Worm (Caenorhabditis elegans): ENCODE measurements around the gene F13D12.8.

The F13D12.8 gene

ce11 chrII:11688011-11688410 is 44.4 kb downstream of the F13D12.8 start:
- no peak for TF ChIP-seq unc-39 (tag; optimal IDR thresholded peaks at IDR 0.05)
- no peak for TF ChIP-seq egl-43 (GFP tag; IDR thresholded peaks at IDR 0.05)
- TF ChIP-seq skn-1 (tag; optimal IDR thresholded peaks at IDR 0.05), result no peak
- no peak for TF ChIP-seq lir-3 (tag; optimal IDR thresholded peaks at IDR 0.05)
- no peak for TF ChIP-seq sdz-12 (GFP tag; optimal IDR thresholded peaks at IDR 0.05)
- no peak for TF ChIP-seq rbr-2 (tag; optimal IDR thresholded peaks at IDR 0.05)
- TF ChIP-seq dpl-1 (GFP tag; optimal IDR thresholded peaks at IDR 0.05), result no peak
- TF ChIP-seq D1046.2 (GFP tag; IDR thresholded peaks at IDR 0.05), result no peak
- no peak for TF ChIP-seq egl-27 (tag; optimal IDR thresholded peaks at IDR 0.05)
- TF ChIP-seq lin-29 (GFP tag; IDR thresholded peaks at IDR 0.05), result no peak
- no peak for TF ChIP-seq nhr-76 (tag; optimal IDR thresholded peaks at IDR 0.05)
- TF ChIP-seq F44E2.7 (GFP tag; IDR thresholded peaks at IDR 0.05), result no peak
- TF ChIP-seq hmg-1.1 (GFP tag; IDR thresholded peaks at IDR 0.05), result 0 out of 2 replicates have a peak, but pooled peaks have one; percentile 19
- no peak for TF ChIP-seq ztf-7 (tag; optimal IDR thresholded peaks at IDR 0.05)
- TF ChIP-seq unc-130 (GFP tag; optimal IDR thresholded peaks at IDR 0.05), result no peak
- TF ChIP-seq nhr-10 (tag; optimal IDR thresholded peaks at IDR 0.05), result no peak
- TF ChIP-seq dmd-9 (GFP tag; IDR thresholded peaks at IDR 0.05), result no peak
- TF ChIP-seq lim-7 (GFP tag; IDR thresholded peaks at IDR 0.05), result no peak
- TF ChIP-seq saeg-2 (GFP tag; IDR thresholded peaks at IDR 0.05), result no peak
- TF ChIP-seq spr-3 (GFP tag; optimal IDR thresholded peaks at IDR 0.05), result no peak
- no peak for TF ChIP-seq Y5F2A.4 (GFP tag; optimal IDR thresholded peaks at IDR 0.05)
- TF ChIP-seq mes-2 (tag; optimal IDR thresholded peaks at IDR 0.05; ENCODE audit: poor library complexity, severe bottlenecking), result peak; percentile 3
- peak; percentile 40 for TF ChIP-seq hlh-30 (tag; optimal IDR thresholded peaks at IDR 0.05; ENCODE audit: insufficient read depth)
- TF ChIP-seq ZK337.2 (GFP tag; IDR thresholded peaks at IDR 0.05), result no peak
- peak in 1 of 2 experiments; percentile 11 for TF ChIP-seq mdl-1 (tag; optimal IDR thresholded peaks at IDR 0.05)
- no peak for TF ChIP-seq lin-39 (tag; optimal IDR thresholded peaks at IDR 0.05)
- TF ChIP-seq zip-11 (GFP tag; IDR thresholded peaks at IDR 0.05), result no peak
- TF ChIP-seq tag-97 (GFP tag; IDR thresholded peaks at IDR 0.05), result no peak
- TF ChIP-seq lin-13 (GFP tag; optimal IDR thresholded peaks at IDR 0.05), result no peak
- no peak for TF ChIP-seq nhr-25 (tag; optimal IDR thresholded peaks at IDR 0.05; ENCODE audit: borderline replicate concordance, insufficient read depth)
- TF ChIP-seq F49E8.2 (tag; optimal IDR thresholded peaks at IDR 0.05; ENCODE audit: borderline replicate concordance), result no peak
- no peak for TF ChIP-seq jun-1 (tag; optimal IDR thresholded peaks at IDR 0.05)
- TF ChIP-seq snpc-4 (tag; optimal IDR thresholded peaks at IDR 0.05), result no peak
- no peak for TF ChIP-seq ceh-28 (tag; optimal IDR thresholded peaks at IDR 0.05)
- no peak for TF ChIP-seq mdt-29 (GFP tag; IDR thresholded peaks at IDR 0.05)

ce11 chrII:11685177-11685576 is 47.2 kb downstream of the F13D12.8 start, which contains the start of gene C47D12.5:
C47D12.5 (minus strand) TSS chrII:11685277.
- TF ChIP-seq ztf-7 (tag; optimal IDR thresholded peaks at IDR 0.05) (no peak), vab-7 (GFP tag; IDR thresholded peaks at IDR 0.05) (no peak), lsy-2 (tag; optimal IDR thresholded peaks at IDR 0.05) (no peak), mep-1 (tag; optimal IDR thresholded peaks at IDR 0.05) (no peak), R02D3.7 (tag; optimal IDR thresholded peaks at IDR 0.05) (no peak), aly-2 (tag; optimal IDR thresholded peaks at IDR 0.05) (no peak), F10B5.3 (tag; optimal IDR thresholded peaks at IDR 0.05) (no peak), rbr-2 (tag; optimal IDR thresholded peaks at IDR 0.05) (no peak), sdz-12 (GFP tag; optimal IDR thresholded peaks at IDR 0.05) (no peak), snpc-1.2 (GFP tag; IDR thresholded peaks at IDR 0.05) (no peak), lim-7 (GFP tag; IDR thresholded peaks at IDR 0.05) (no peak), skn-1 (tag; optimal IDR thresholded peaks at IDR 0.05) (no peak), duxl-1 (tag; optimal IDR thresholded peaks at IDR 0.05; ENCODE audit: poor library complexity) (no peak), Y48G9A.11 (GFP tag; IDR thresholded peaks at IDR 0.05) (no peak), lin-1 (GFP tag; IDR thresholded peaks at IDR 0.05) (no peak), egl-27 (tag; optimal IDR thresholded peaks at IDR 0.05) (no peak), hlh-11 (tag; optimal IDR thresholded peaks at IDR 0.05) (no peak), arid-1 (GFP tag; conservative IDR thresholded peaks at IDR 0.05) (no peak)

Data from whole organism, L4 larva.